Worm (Caenorhabditis elegans) whole organism, L4 larva: Measurements from ENCODE around the gene twk-14.

Experiments used
- jun-1 ChIP-seq: fragments of 150-350 bp; optimal IDR thresholded peaks from 2 replicates; lab custom pipeline; 2014; ENCODE audit warnings: missing biosample characterization, missing genetic modification reagents, missing genetic modification characterization
- mdt-29 ChIP-seq: fragments of 200-800 bp; sonication (Bioruptor generic); IDR thresholded peaks from 2 replicates; pipeline ENCODE4 v1.3.6; 2022; ENCODE audit warnings: missing genetic modification reagents, missing genetic modification characterization, missing compliant biosample characterization
- nhr-11 ChIP-seq: fragments of 150-350 bp; optimal IDR thresholded peaks from 2 replicates; lab custom pipeline; 2014; ENCODE audit warnings: missing biosample characterization, missing genetic modification characterization
- pha-4 ChIP-seq, 2 experiments: fragments of 150-350 bp in 1 of 2; fragments of 200-800 bp in 1 of 2; sonication (Bioruptor generic) in 1 of 2; IDR thresholded peaks in 1 of 2; optimal IDR thresholded peaks in 1 of 2; 2 replicates each; pipeline versions ENCODE4 v1.3.6 to Lab custom; 2014 to 2022; ENCODE audit warnings: missing genetic modification characterization in 2 of 2, missing genetic modification reagents in 2 of 2, missing biosample characterization in 1 of 2, missing compliant biosample characterization in 1 of 2
- pqm-1 ChIP-seq: sonication (generic microtip); optimal IDR thresholded peaks from 2 replicates; lab custom pipeline; 2017; ENCODE audit warnings: missing biosample characterization, missing genetic modification characterization
- skn-1 ChIP-seq: fragments of 150-350 bp; optimal IDR thresholded peaks from 2 replicates; lab custom pipeline; 2014; ENCODE audit warnings: missing biosample characterization, missing genetic modification characterization

DNA sequence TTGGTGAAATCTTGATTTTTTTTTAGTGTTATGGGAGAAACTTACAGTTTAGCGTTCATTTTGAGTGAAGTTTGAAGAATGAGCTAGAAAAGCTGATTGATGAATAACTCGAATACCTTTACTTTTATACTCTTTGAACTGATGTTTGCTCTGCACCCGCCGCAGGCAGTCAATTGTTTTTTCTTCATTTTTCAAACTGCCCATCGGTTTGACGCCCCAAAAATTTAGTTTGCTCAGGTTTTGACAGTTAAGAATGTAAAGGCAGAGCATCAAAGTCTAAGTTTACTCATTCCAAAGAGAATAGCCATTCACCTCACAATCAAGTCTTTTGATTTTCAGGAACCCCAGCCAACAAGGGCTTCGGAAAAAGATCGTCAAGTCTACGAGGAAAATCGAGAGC, 33.9 kb downstream of the twk-14 start, which contains the start of gene fipr-1:
- no peak for TF ChIP-seq skn-1 (tag; lab: Kevin White, UChicago)
- TF ChIP-seq nhr-11 (tag; lab: Kevin White, UChicago): no peak
- TF ChIP-seq jun-1 (tag; lab: Kevin White, UChicago): no peak
- TF ChIP-seq pha-4 (GFP tag; IDR thresholded peaks at IDR 0.05; lab: Robert Waterston, UW): no peak
- no peak for TF ChIP-seq pha-4 (tag; optimal IDR thresholded peaks at IDR 0.05; lab: Kevin White, UChicago)
- TF ChIP-seq mdt-29 (GFP tag; lab: Robert Waterston, UW): no peak
- TF ChIP-seq pqm-1: no peak
